Worm (Caenorhabditis elegans) whole organism, L3 larva: ENCODE data around the gene npr-18.

ENCODE experiments used
- ama-1 ChIP-seq: fragments of 150-350 bp; optimal IDR thresholded peaks from 2 replicates; lab custom pipeline; 2018
- ceh-82 ChIP-seq: fragments of 150-350 bp; optimal IDR thresholded peaks from 2 replicates; lab custom pipeline; 2014; ENCODE audit warnings: missing biosample characterization, missing genetic modification characterization
- elt-1 ChIP-seq: fragments of 150-350 bp; optimal IDR thresholded peaks from 2 replicates; lab custom pipeline; 2014; ENCODE audit warnings: missing biosample characterization, missing genetic modification characterization
- fkh-10 ChIP-seq: sonication (generic microtip); optimal IDR thresholded peaks from 2 replicates; lab custom pipeline; 2017; ENCODE audit warnings: missing biosample characterization, missing genetic modification reagents, missing genetic modification characterization
- jun-1 ChIP-seq: fragments of 150-350 bp; optimal IDR thresholded peaks from 2 replicates; lab custom pipeline; 2014; ENCODE audit warnings: missing biosample characterization, missing genetic modification reagents, missing genetic modification characterization
- lin-39 ChIP-seq: fragments of 150-350 bp; optimal IDR thresholded peaks from 2 replicates; lab custom pipeline; 2018; ENCODE audit warnings: missing biosample characterization, missing genetic modification reagents, missing genetic modification characterization
- mdl-1 ChIP-seq: fragments of 150-350 bp; optimal IDR thresholded peaks from 2 replicates; lab custom pipeline; 2014; ENCODE audit warnings: missing biosample characterization, missing genetic modification characterization
- mml-1 ChIP-seq: fragments of 150-350 bp; sonication (generic microtip); optimal IDR thresholded peaks from 3 replicates; lab custom pipeline; 2014; ENCODE audit warnings: missing biosample characterization, missing genetic modification characterization
- nfya-1 ChIP-seq: sonication (generic microtip); optimal IDR thresholded peaks from 2 replicates; lab custom pipeline; 2017; ENCODE audit warnings: missing genetic modification characterization, mild to moderate bottlenecking, missing compliant biosample characterization, antibody characterized with exemption, moderate library complexity; ENCODE audit not compliant: insufficient read depth
- nhr-12 ChIP-seq: fragments of 150-350 bp; optimal IDR thresholded peaks from 2 replicates; lab custom pipeline; 2014; ENCODE audit warnings: missing biosample characterization, missing genetic modification characterization
- pha-4 ChIP-seq: fragments of 150-350 bp; optimal IDR thresholded peaks from 2 replicates; lab custom pipeline; 2014; ENCODE audit warnings: missing biosample characterization, missing genetic modification reagents, missing genetic modification characterization
- snpc-4 ChIP-seq: fragments of 150-350 bp; optimal IDR thresholded peaks from 2 replicates; lab custom pipeline; 2014; ENCODE audit warnings: missing biosample characterization, missing genetic modification characterization
- unc-62 ChIP-seq: fragments of 150-350 bp; sonication (generic microtip); optimal IDR thresholded peaks from 4 replicates; lab custom pipeline; 2014; ENCODE audit warnings: missing biosample characterization, missing genetic modification reagents, missing genetic modification characterization

DNA sequence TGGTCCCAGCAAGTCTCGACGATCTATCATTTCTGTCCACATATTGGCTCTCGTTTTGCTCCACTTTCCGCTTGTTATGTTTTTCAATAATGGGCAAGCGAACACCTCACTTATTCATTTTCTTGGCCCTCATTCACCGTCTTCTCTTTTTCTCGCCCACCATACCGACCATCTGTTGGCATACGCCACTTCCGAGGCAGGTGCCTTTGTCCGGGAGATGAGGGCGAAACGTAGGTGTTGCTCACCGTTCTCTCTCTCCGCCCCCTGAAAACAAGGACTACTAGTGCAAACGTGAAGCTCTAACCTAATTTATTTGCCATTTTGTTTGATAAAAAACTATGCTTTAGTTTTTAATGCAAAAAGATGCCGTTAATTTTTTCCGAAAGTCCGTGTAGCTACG lies 7.1 kb downstream of the npr-18 start:
- TF ChIP-seq nhr-12 (tag; lab: Kevin White, UChicago) (no peak), unc-62 (GFP tag; lab: Kevin White, UChicago) (no peak), fkh-10 (GFP tag; lab: Kevin White, UChicago) (no peak), elt-1 (tag; lab: Kevin White, UChicago) (no peak), lin-39 (tag; lab: Kevin White, UChicago) (no peak), snpc-4 (tag; lab: Kevin White, UChicago) (no peak), jun-1 (no peak), ceh-82 (tag; lab: Kevin White, UChicago) (no peak), mdl-1 (no peak), ama-1 (lab: Kevin White, UChicago) (no peak), mml-1 (tag; lab: Kevin White, UChicago) (no peak), nfya-1 (tag; lab: Kevin White, UChicago) (no peak), pha-4 (no peak)
